Worm (Caenorhabditis elegans): Measurements from ENCODE around the gene R02F2.10.

The R02F2.10 gene

ce11 chrIII:5506936-5507335 is 28.8 kb downstream of the R02F2.10 start:
- no peak for TF ChIP-seq nhr-237 (tag; optimal IDR thresholded peaks at IDR 0.05)
- no peak for TF ChIP-seq nhr-76 (tag; optimal IDR thresholded peaks at IDR 0.05)
- TF ChIP-seq pha-4 (tag; optimal IDR thresholded peaks at IDR 0.05), result no peak
- no peak for TF ChIP-seq lsy-12 (tag; optimal IDR thresholded peaks at IDR 0.05)
- TF ChIP-seq fkh-2 (tag; optimal IDR thresholded peaks at IDR 0.05), result no peak
- no peak for TF ChIP-seq nhr-43 (tag; optimal IDR thresholded peaks at IDR 0.05; ENCODE audit: poor library complexity, severe bottlenecking)

DNA sequence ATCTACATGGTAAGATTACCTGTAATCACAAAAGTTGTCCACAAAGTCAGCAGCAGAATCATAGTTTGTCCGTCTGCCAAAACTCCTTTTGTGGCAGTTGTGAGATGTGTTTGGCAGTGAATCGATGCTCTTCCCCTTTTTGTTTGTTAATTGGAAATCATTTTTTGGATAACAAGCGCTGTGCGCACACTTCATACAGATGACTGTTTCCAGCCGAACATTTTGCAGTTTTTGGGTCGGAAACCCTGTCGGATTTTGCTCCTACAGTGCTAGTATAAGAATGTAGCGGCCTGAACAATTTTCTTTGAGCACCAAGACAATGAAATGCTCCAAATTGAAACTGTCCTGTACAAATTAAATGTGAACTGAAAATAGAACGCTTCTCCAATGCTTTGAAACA is 30.6 kb downstream of the R02F2.10 start, which contains the start of gene D1044.7:
Gene D1044.7 (minus strand): TSS at position 101 of the 400 bp plus-strand sequence.
- TF ChIP-seq unc-62 (GFP tag; optimal IDR thresholded peaks at IDR 0.05) (no peak), elt-1 (tag; optimal IDR thresholded peaks at IDR 0.05) (no peak), lsy-12 (tag; optimal IDR thresholded peaks at IDR 0.05) (no peak), ceh-82 (tag; optimal IDR thresholded peaks at IDR 0.05) (no peak), lin-15B (tag; optimal IDR thresholded peaks at IDR 0.05) (no peak), lin-39 (tag; optimal IDR thresholded peaks at IDR 0.05) (no peak), ceh-9 (tag; optimal IDR thresholded peaks at IDR 0.05) (no peak), fos-1 (tag; optimal IDR thresholded peaks at IDR 0.05) (no peak), nhr-28 (tag; optimal IDR thresholded peaks at IDR 0.05) (no peak)

DNA sequence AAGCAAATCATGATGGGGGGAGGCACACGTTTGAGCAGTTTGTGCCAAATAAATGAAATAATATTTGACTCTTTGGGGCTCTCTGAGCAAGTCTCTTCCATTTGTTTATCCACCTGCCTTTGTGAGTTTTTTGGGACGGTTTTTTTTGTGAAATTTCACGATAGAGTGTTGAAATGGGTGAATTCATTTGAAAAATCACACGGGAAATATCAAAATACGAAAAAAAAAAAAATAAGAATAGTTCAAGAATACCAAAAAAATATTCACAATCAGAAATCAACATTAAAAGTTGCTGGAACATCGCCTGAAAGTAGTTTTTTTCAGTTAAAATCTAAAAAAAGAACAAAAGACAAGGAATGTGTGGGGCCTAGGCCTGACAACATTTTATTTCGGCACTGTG is 34.4 kb downstream of the R02F2.10 start, which contains the start of gene pqn-25:
Gene pqn-25 (minus strand): TSS at position 101 of the 400 bp plus-strand sequence.
- TF ChIP-seq lsy-12 (tag; optimal IDR thresholded peaks at IDR 0.05), result no peak

DNA sequence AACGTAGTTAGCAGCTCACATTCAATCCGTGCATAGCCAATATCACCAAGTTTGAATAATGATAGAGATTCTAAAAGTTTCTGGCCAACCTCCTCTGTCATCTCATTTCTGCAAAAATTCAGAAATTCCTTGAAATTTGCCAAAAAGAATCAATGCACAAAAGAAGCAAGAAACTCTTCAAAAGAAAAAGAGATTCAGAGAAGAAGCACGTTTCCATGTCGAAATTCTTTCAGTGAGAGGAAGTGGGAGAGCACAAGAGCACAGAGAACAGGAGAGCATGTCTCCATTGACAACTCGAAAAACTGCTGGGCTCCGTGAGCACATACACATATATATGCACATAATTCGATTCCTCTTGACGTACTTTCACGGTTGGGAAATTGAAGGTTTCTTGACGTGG is 39.3 kb downstream of the R02F2.10 start, which contains the start of gene nekl-4:
Gene nekl-4 (minus strand): TSS at position 101 of the 400 bp plus-strand sequence.
- no peak for TF ChIP-seq lin-15B (tag; optimal IDR thresholded peaks at IDR 0.05)
- TF ChIP-seq elt-1 (tag; optimal IDR thresholded peaks at IDR 0.05), result no peak
- TF ChIP-seq fos-1 (tag; optimal IDR thresholded peaks at IDR 0.05), result no peak
- TF ChIP-seq nhr-12 (tag; optimal IDR thresholded peaks at IDR 0.05), result no peak
- TF ChIP-seq nhr-25 (tag; optimal IDR thresholded peaks at IDR 0.05), result no peak
- TF ChIP-seq nhr-237 (tag; optimal IDR thresholded peaks at IDR 0.05), result no peak
- TF ChIP-seq nhr-23 (tag; optimal IDR thresholded peaks at IDR 0.05), result no peak
- TF ChIP-seq nhr-11 (tag; optimal IDR thresholded peaks at IDR 0.05), result no peak
- TF ChIP-seq ceh-28 (tag; optimal IDR thresholded peaks at IDR 0.05), result no peak
- TF ChIP-seq elt-2 (tag; optimal IDR thresholded peaks at IDR 0.05), result no peak
- no peak for TF ChIP-seq ztf-11 (tag; optimal IDR thresholded peaks at IDR 0.05)
- no peak for TF ChIP-seq ceh-82 (tag; optimal IDR thresholded peaks at IDR 0.05)
- no peak for TF ChIP-seq eor-1 (tag; optimal IDR thresholded peaks at IDR 0.05)

- TF ChIP-seq nhr-77 (tag; optimal IDR thresholded peaks at IDR 0.05) (no peak), tbx-2 (tag; optimal IDR thresholded peaks at IDR 0.05) (no peak), fkh-2 (tag; optimal IDR thresholded peaks at IDR 0.05) (no peak), nfya-1 (tag; optimal IDR thresholded peaks at IDR 0.05; ENCODE audit: insufficient read depth) (no peak), lin-39 (tag; optimal IDR thresholded peaks at IDR 0.05) (no peak), nhr-12 (tag; optimal IDR thresholded peaks at IDR 0.05) (no peak), fos-1 (tag; optimal IDR thresholded peaks at IDR 0.05) (no peak), egl-5 (tag; optimal IDR thresholded peaks at IDR 0.05) (no peak), egl-27 (tag; optimal IDR thresholded peaks at IDR 0.05) (no peak), ZK546.5 (tag; optimal IDR thresholded peaks at IDR 0.05) (no peak), daf-12 (tag; optimal IDR thresholded peaks at IDR 0.05) (no peak), nhr-237 (tag; optimal IDR thresholded peaks at IDR 0.05) (no peak), nhr-23 (tag; optimal IDR thresholded peaks at IDR 0.05) (no peak), pha-4 (tag; optimal IDR thresholded peaks at IDR 0.05) (no peak), ceh-16 (tag; optimal IDR thresholded peaks at IDR 0.05) (no peak), mdl-1 (tag; optimal IDR thresholded peaks at IDR 0.05) (no peak), nhr-43 (tag; optimal IDR thresholded peaks at IDR 0.05; ENCODE audit: poor library complexity, severe bottlenecking) (no peak), elt-2 (tag; optimal IDR thresholded peaks at IDR 0.05) (no peak)
These were observed 43.8 kb downstream of the R02F2.10 start, which contains the start of gene D1044.4 for ce11 chrIII:5521930-5522329. Gene D1044.4, minus strand, starts transcription at chrIII:5522030.

- TF ChIP-seq pha-4 (tag; optimal IDR thresholded peaks at IDR 0.05), result no peak
- no peak for TF ChIP-seq pqm-1 (tag; optimal IDR thresholded peaks at IDR 0.05)
- no peak for TF ChIP-seq ama-1 (optimal IDR thresholded peaks at IDR 0.05)
- no peak for TF ChIP-seq unc-62 (GFP tag; optimal IDR thresholded peaks at IDR 0.05)
- TF ChIP-seq aly-2 (tag; optimal IDR thresholded peaks at IDR 0.05), result no peak
- TF ChIP-seq elt-3 (tag; optimal IDR thresholded peaks at IDR 0.05), result no peak
- no peak for TF ChIP-seq nhr-67 (tag; optimal IDR thresholded peaks at IDR 0.05)
- TF ChIP-seq elt-1 (tag; optimal IDR thresholded peaks at IDR 0.05), result no peak
- TF ChIP-seq ztf-11 (tag; optimal IDR thresholded peaks at IDR 0.05), result no peak
- TF ChIP-seq lin-39 (tag; optimal IDR thresholded peaks at IDR 0.05), result no peak
- no peak for TF ChIP-seq mml-1 (tag; optimal IDR thresholded peaks at IDR 0.05)
- no peak for TF ChIP-seq eor-1 (tag; optimal IDR thresholded peaks at IDR 0.05)
- no peak for TF ChIP-seq ZK546.5 (tag; optimal IDR thresholded peaks at IDR 0.05)
- TF ChIP-seq nfya-1 (tag; optimal IDR thresholded peaks at IDR 0.05; ENCODE audit: insufficient read depth), result no peak
- no peak for TF ChIP-seq tbx-2 (tag; optimal IDR thresholded peaks at IDR 0.05)
- no peak for TF ChIP-seq ceh-28 (tag; optimal IDR thresholded peaks at IDR 0.05)
- no peak for TF ChIP-seq nhr-23 (tag; optimal IDR thresholded peaks at IDR 0.05)
- no peak for TF ChIP-seq ceh-82 (tag; optimal IDR thresholded peaks at IDR 0.05)
- no peak for TF ChIP-seq elt-2 (tag; optimal IDR thresholded peaks at IDR 0.05)
These were observed 47.9 kb downstream of the R02F2.10 start, which contains the start of gene dex-1 for ce11 chrIII:5525973-5526372. Gene dex-1, plus strand, starts transcription at chrIII:5526104.
